Worm (Caenorhabditis elegans): ENCODE data around the gene gex-3.
A peak's percentile ranks its signal among the peaks of the same experiment; 100 is the strongest.

DNA sequence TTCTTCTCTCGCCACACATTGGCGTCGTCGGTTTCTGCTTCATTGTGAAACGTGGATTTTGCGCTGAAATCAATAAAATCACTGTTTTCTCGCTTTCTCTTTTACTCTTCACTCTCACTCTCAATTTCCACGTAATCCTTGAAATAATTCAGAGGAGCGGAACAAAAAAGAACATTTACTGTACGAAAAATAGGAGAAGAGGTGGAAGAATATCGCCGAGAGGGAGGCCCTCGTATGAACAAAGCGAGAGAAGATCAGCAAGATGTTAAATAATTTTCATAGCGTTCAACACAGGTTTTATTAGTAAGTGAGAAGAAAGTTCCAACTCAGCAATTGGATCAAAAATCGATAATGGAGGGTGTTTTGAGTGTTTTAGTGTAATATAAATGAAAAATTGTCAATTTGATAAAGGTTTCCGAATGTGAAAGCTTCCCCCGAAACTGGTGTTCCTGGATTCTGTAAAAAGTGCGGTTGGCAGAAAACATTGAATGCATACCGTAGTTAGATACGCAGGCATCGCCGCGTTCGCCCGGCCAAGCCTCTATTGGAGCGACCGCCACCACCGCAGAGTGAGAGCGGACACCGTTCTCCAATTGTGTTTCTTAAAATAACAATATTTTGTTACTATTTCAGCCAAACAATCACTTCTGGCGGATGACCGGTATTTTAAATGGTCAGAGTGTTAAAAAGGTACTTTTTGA is 42.7 kb upstream of the gex-3 start, which contains the start of the genes ccr-4 and ZC518.8:
- TF ChIP-seq nhr-25 (tag; optimal IDR thresholded peaks at IDR 0.05) (no peak), sea-2 (GFP tag; optimal IDR thresholded peaks at IDR 0.05) (no peak), ama-1 (optimal IDR thresholded peaks at IDR 0.05) (peak; percentile 28), lin-39 (tag; optimal IDR thresholded peaks at IDR 0.05) (no peak), fos-1 (tag; optimal IDR thresholded peaks at IDR 0.05) (no peak), pqm-1 (tag; optimal IDR thresholded peaks at IDR 0.05) (no peak), aly-2 (tag; optimal IDR thresholded peaks at IDR 0.05) (no peak), unc-39 (tag; optimal IDR thresholded peaks at IDR 0.05) (no peak), unc-62 (GFP tag; optimal IDR thresholded peaks at IDR 0.05) (no peak)
